Fruit fly (Drosophila melanogaster) whole organism, prepupa: ENCODE results near the gene Shawl.

Experiments
- Blimp-1 ChIP-seq: fragments of 200-800 bp; sonication (Bioruptor generic); optimal IDR thresholded peaks from 3 replicates; lab custom pipeline; 2017; ENCODE audit warnings: missing biosample characterization, missing genetic modification characterization, mild to moderate bottlenecking, moderate library complexity, missing genetic modification reagents
- CG6854 ChIP-seq: fragments of 200-800 bp; sonication (Bioruptor generic); optimal IDR thresholded peaks from 2 replicates; lab custom pipeline; 2017; ENCODE audit warnings: missing biosample characterization, mild to moderate bottlenecking, missing genetic modification characterization
- CG8632 ChIP-seq: fragments of 200-800 bp; sonication (Bioruptor generic); optimal IDR thresholded peaks from 3 replicates; lab custom pipeline; 2016; ENCODE audit warnings: missing biosample characterization, missing genetic modification characterization
- CG9139 ChIP-seq: fragments of 200-800 bp; sonication (Bioruptor generic); optimal IDR thresholded peaks from 3 replicates; lab custom pipeline; 2017; ENCODE audit warnings: missing biosample characterization, mild to moderate bottlenecking, missing genetic modification characterization
- fd59A ChIP-seq: fragments of 200-800 bp; sonication (Bioruptor generic); optimal IDR thresholded peaks from 2 replicates; lab custom pipeline; 2017; ENCODE audit warnings: missing biosample characterization, mild to moderate bottlenecking, missing genetic modification characterization, missing genetic modification reagents
- fd85E ChIP-seq: fragments of 200-800 bp; sonication (Bioruptor generic); optimal IDR thresholded peaks from 3 replicates; lab custom pipeline; 2016; ENCODE audit warnings: missing biosample characterization, missing genetic modification characterization

- TF ChIP-seq CG6854 (no peak), fd59A (GFP tag; lab: Kevin White, UChicago) (no peak), CG9139 (GFP tag; lab: Kevin White, UChicago) (no peak), fd85E (GFP tag; lab: Kevin White, UChicago) (no peak), Blimp-1 (no peak), CG8632 (GFP tag; lab: Kevin White, UChicago) (no peak)
Observed at dm6 chr2L:9427570-9427969, 12.6 kb upstream of the Shawl start, which contains the start of gene CG42847.
